Worm (Caenorhabditis elegans) whole organism, L1 larva: ENCODE data around the gene fkh-9.

Source experiments
- ceh-82 ChIP-seq, 3 experiments: fragments of 150-350 bp in 1 of 3; sonication (generic microtip) in 2 of 3; optimal IDR thresholded peaks; 2 replicates each; lab custom pipeline; 2014 to 2017; ENCODE audit warnings: missing biosample characterization in 3 of 3, missing genetic modification characterization in 3 of 3
- efl-1 ChIP-seq, 4 experiments: fragments of 150-350 bp; optimal IDR thresholded peaks in 3 of 4; peaks in 1 of 4; 1 replicate in 1 of 4; 2 replicates in 3 of 4; lab custom pipeline; 2014; ENCODE audit warnings: missing biosample characterization in 2 of 4, missing genetic modification characterization in 2 of 4, missing genetic modification reagents in 2 of 4
- jun-1 ChIP-seq: fragments of 150-350 bp; optimal IDR thresholded peaks from 2 replicates; lab custom pipeline; 2014; ENCODE audit warnings: missing biosample characterization, missing genetic modification reagents, missing genetic modification characterization
- mef-2 ChIP-seq: fragments of 150-350 bp; optimal IDR thresholded peaks from 2 replicates; lab custom pipeline; 2014; ENCODE audit warnings: missing biosample characterization, missing genetic modification characterization
- mep-1 ChIP-seq: fragments of 150-350 bp; optimal IDR thresholded peaks from 2 replicates; lab custom pipeline; 2014; ENCODE audit warnings: missing biosample characterization, missing genetic modification characterization
- swsn-7 ChIP-seq: sonication (generic microtip); optimal IDR thresholded peaks from 2 replicates; lab custom pipeline; 2016; ENCODE audit warnings: missing genetic modification characterization, missing compliant biosample characterization
- unc-86 ChIP-seq: sonication (generic microtip); optimal IDR thresholded peaks from 2 replicates; lab custom pipeline; 2016; ENCODE audit warnings: missing genetic modification characterization, missing compliant biosample characterization

DNA sequence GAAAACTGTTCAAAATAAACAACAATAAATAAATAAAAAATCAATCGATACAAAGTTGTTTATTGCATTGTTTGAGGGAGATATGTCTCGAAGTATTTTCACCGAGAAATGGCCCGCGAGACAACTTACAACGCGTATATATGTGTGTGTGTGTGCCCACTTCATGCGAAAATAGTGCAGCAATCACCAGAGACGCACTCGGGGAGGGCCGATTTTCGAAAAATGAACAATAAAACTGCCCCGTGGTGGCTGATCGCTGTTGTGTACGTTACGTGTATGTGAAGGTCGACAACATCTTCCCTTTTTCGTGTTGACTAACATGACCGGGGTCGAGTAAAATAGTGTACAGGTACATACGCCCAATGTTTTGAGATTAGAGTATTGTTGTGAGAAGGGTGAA, 38.3 kb downstream of the fkh-9 start:
- peak in 2 of 3 experiments; percentile 1 to 20 for TF ChIP-seq ceh-82 (tag; optimal IDR thresholded peaks at IDR 0.05; lab: Kevin White, UChicago)
- TF ChIP-seq mep-1 (tag; lab: Kevin White, UChicago) = peak; percentile 54
- peak; percentile 70 for TF ChIP-seq swsn-7 (tag; lab: Kevin White, UChicago)
- peak; percentile 7 to 21 for TF ChIP-seq efl-1 (optimal IDR thresholded peaks at IDR 0.05; lab: Kevin White, UChicago)
- TF ChIP-seq efl-1 (GFP tag; optimal IDR thresholded peaks at IDR 0.05 in 1 of 2; lab: Kevin White, UChicago) = peak in 1 of 2 experiments; percentile 91
- no peak for TF ChIP-seq unc-86
- no peak for TF ChIP-seq jun-1 (tag; lab: Kevin White, UChicago)
- no peak for TF ChIP-seq mef-2 (tag; lab: Kevin White, UChicago)
